Fruit fly (Drosophila melanogaster) whole organism, embryonic: ENCODE results near the gene CG16710.

Experiments
- Aef1 ChIP-seq: fragments of 200-800 bp; sonication (Bioruptor generic); IDR thresholded peaks from 3 replicates; pipeline ENCODE4 v1.3.6; 2022; ENCODE audit warnings: missing biosample characterization, missing genetic modification characterization
- Atf-2 ChIP-seq: fragments of 200-800 bp; sonication (Bioruptor generic); optimal IDR thresholded peaks from 2 replicates; lab custom pipeline; 2016; ENCODE audit warnings: missing biosample characterization, missing genetic modification characterization
- B-H2 ChIP-seq: fragments of 200-800 bp; sonication (Bioruptor generic); optimal IDR thresholded peaks from 2 replicates; lab custom pipeline; 2018; ENCODE audit warnings: missing biosample characterization, mild to moderate bottlenecking, missing genetic modification characterization
- CTCF ChIP-seq: fragments of 200-800 bp; sonication (Bioruptor generic); optimal IDR thresholded peaks from 2 replicates; lab custom pipeline; 2017; ENCODE audit warnings: missing biosample characterization, mild to moderate bottlenecking, missing genetic modification characterization, moderate library complexity
- Mes4 ChIP-seq: fragments of 200-800 bp; sonication (Bioruptor generic); optimal IDR thresholded peaks from 2 replicates; lab custom pipeline; 2016; ENCODE audit warnings: missing biosample characterization, missing genetic modification characterization
- chn ChIP-seq: fragments of 200-800 bp; sonication (Bioruptor generic); optimal IDR thresholded peaks from 2 replicates; lab custom pipeline; 2016; ENCODE audit warnings: missing biosample characterization, missing genetic modification characterization
- gcm ChIP-seq: fragments of 200-800 bp; sonication (Bioruptor generic); optimal IDR thresholded peaks from 2 replicates; lab custom pipeline; 2019; ENCODE audit warnings: missing biosample characterization, mild to moderate bottlenecking, missing genetic modification characterization, moderate library complexity
- pan ChIP-seq, 4 experiments: fragments of >200 bp in 3 of 4; fragments of 200-800 bp in 1 of 4; sonication (Bioruptor generic) in 1 of 4; optimal IDR thresholded peaks in 3 of 4; IDR thresholded peaks in 1 of 4; 2 replicates each; pipeline versions ENCODE4 v1.3.6 to Lab custom; 2017 to 2022; ENCODE audit warnings: missing biosample characterization in 2 of 4, missing genetic modification characterization in 2 of 4, mixed read lengths in 1 of 4
- ro ChIP-seq: fragments of 200-800 bp; sonication (Bioruptor generic); IDR thresholded peaks from 2 replicates; pipeline ENCODE4 v1.3.6; 2022; ENCODE audit warnings: missing biosample characterization, missing genetic modification characterization
- tio ChIP-seq: fragments of 200-800 bp; sonication (Bioruptor generic); optimal IDR thresholded peaks from 2 replicates; lab custom pipeline; 2017; ENCODE audit warnings: missing biosample characterization, missing genetic modification characterization, inconsistent platforms
- twi ChIP-seq: fragments of 200-800 bp; optimal IDR thresholded peaks from 2 replicates; lab custom pipeline; 2019; ENCODE audit warnings: missing biosample characterization, mild to moderate bottlenecking, missing genetic modification characterization, moderate library complexity

DNA sequence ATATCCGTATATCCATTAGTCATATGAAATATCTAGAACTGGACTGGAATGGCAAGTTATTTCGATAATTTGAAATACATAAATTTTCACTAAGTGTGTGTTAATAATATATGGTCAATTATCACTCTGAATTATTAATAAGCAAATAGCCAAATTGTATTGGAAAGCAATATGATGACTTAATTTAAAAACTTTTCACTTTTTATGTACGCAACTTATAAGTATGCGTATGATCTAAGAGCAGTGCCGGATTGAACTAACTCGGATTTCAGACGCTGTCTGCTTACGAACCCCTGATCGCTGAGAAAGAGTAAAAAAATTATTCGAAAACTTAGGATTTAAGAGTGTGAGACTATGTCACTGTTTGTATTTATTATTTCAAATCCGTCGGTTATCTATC, 39.2 kb downstream of the CG16710 start, which contains the start of gene CG10232:
- TF ChIP-seq tio (no peak), Mes4 (GFP tag; lab: Kevin White, UChicago) (no peak), ro (GFP tag; lab: Robert Waterston, UW) (no peak), Atf-2 (no peak), CTCF (GFP tag; lab: Kevin White, UChicago) (no peak), B-H2 (no peak), Aef1 (GFP tag; lab: Robert Waterston, UW) (no peak), gcm (no peak), pan (optimal IDR thresholded peaks at IDR 0.05; lab: Kevin White, UChicago) (no peak), pan (GFP tag; optimal IDR thresholded peaks at IDR 0.05 in 1 of 2, IDR thresholded peaks at IDR 0.05 in 1 of 2) (no peak), twi (tag; lab: Kevin White, UChicago) (no peak), chn (no peak)
